Fruit fly (Drosophila melanogaster) whole organism, embryonic: ENCODE data around the gene CG8870.

ENCODE experiments used
- Ada2b ChIP-seq: fragments of 200-800 bp; sonication (Bioruptor generic); IDR thresholded peaks from 2 replicates; pipeline ENCODE4 v1.3.6; 2022; ENCODE audit warnings: missing biosample characterization, missing genetic modification characterization
- BtbVII ChIP-seq: fragments of 200-800 bp; sonication (Bioruptor generic); optimal IDR thresholded peaks from 3 replicates; lab custom pipeline; 2017; ENCODE audit warnings: missing biosample characterization, mild to moderate bottlenecking, missing genetic modification characterization
- CG11085 ChIP-seq: fragments of 200-800 bp; sonication (Bioruptor generic); IDR thresholded peaks from 2 replicates; pipeline ENCODE4 v1.3.6; 2022; ENCODE audit warnings: missing biosample characterization, missing genetic modification characterization
- CG11247 ChIP-seq: fragments of 200-800 bp; sonication (Bioruptor generic); IDR thresholded peaks from 2 replicates; pipeline ENCODE4 v1.3.6; 2022; ENCODE audit warnings: missing biosample characterization, missing genetic modification characterization
- CG12299 ChIP-seq: fragments of 200-800 bp; sonication (Bioruptor generic); optimal IDR thresholded peaks from 2 replicates; lab custom pipeline; 2018; ENCODE audit warnings: missing biosample characterization, mild to moderate bottlenecking, missing genetic modification characterization
- CG15073 ChIP-seq: fragments of 200-800 bp; sonication (Bioruptor generic); optimal IDR thresholded peaks from 2 replicates; lab custom pipeline; 2016; ENCODE audit warnings: missing biosample characterization, missing genetic modification characterization
- CG15269 ChIP-seq: fragments of 200-800 bp; sonication (Bioruptor generic); optimal IDR thresholded peaks from 2 replicates; lab custom pipeline; 2018; ENCODE audit warnings: missing biosample characterization, mild to moderate bottlenecking, missing genetic modification characterization, moderate library complexity
- CG1529 ChIP-seq: fragments of 200-800 bp; sonication (Bioruptor generic); optimal IDR thresholded peaks from 3 replicates; lab custom pipeline; 2018; ENCODE audit warnings: missing biosample characterization, missing genetic modification characterization
- CG15514 ChIP-seq: fragments of 200-800 bp; sonication (Bioruptor generic); optimal IDR thresholded peaks from 3 replicates; lab custom pipeline; 2017; ENCODE audit warnings: missing biosample characterization, missing genetic modification characterization, mild to moderate bottlenecking, moderate library complexity, missing genetic modification reagents
- CG16815 ChIP-seq: fragments of 200-800 bp; sonication (Bioruptor generic); optimal IDR thresholded peaks from 3 replicates; lab custom pipeline; 2017; ENCODE audit warnings: missing biosample characterization, mild to moderate bottlenecking, missing genetic modification characterization
- CG17328 ChIP-seq: fragments of 200-800 bp; sonication (Bioruptor generic); IDR thresholded peaks from 2 replicates; pipeline ENCODE4 v1.3.6; 2022; ENCODE audit warnings: missing biosample characterization, missing genetic modification characterization
- CG2202 ChIP-seq: fragments of 200-800 bp; sonication (Bioruptor generic); optimal IDR thresholded peaks from 2 replicates; lab custom pipeline; 2018; ENCODE audit warnings: missing biosample characterization, mild to moderate bottlenecking, missing genetic modification characterization
- CG2875 ChIP-seq: fragments of 200-800 bp; sonication (Bioruptor generic); optimal IDR thresholded peaks from 2 replicates; lab custom pipeline; 2017; ENCODE audit warnings: missing biosample characterization, mild to moderate bottlenecking, missing genetic modification characterization, missing genetic modification reagents
- CG2889 ChIP-seq: fragments of 200-800 bp; sonication (Bioruptor generic); IDR thresholded peaks from 3 replicates; pipeline ENCODE4 v1.3.6; 2022; ENCODE audit warnings: missing biosample characterization, missing genetic modification characterization
- CG32532 ChIP-seq: fragments of 200-800 bp; sonication (Bioruptor generic); IDR thresholded peaks from 2 replicates; pipeline ENCODE4 v1.3.6; 2022; ENCODE audit warnings: missing biosample characterization, missing genetic modification characterization
- CG6272 ChIP-seq: fragments of 200-800 bp; sonication (Bioruptor generic); IDR thresholded peaks from 2 replicates; pipeline ENCODE4 v1.3.6; 2022; ENCODE audit warnings: missing biosample characterization, missing genetic modification characterization
- CG6654 ChIP-seq: fragments of 200-800 bp; sonication (Bioruptor generic); optimal IDR thresholded peaks from 2 replicates; lab custom pipeline; 2017; ENCODE audit warnings: missing biosample characterization, mild to moderate bottlenecking, missing genetic modification characterization
- CG6689 ChIP-seq: fragments of 200-800 bp; sonication (Bioruptor generic); IDR thresholded peaks from 2 replicates; pipeline ENCODE4 v1.3.6; 2022; ENCODE audit warnings: missing biosample characterization, missing genetic modification characterization
- CG7357 ChIP-seq: fragments of 200-800 bp; sonication (Bioruptor generic); IDR thresholded peaks from 3 replicates; pipeline ENCODE4 v1.3.6; 2022; ENCODE audit warnings: missing biosample characterization, missing genetic modification characterization
- CkIIα-i1 ChIP-seq: fragments of 200-800 bp; sonication (Bioruptor generic); IDR thresholded peaks from 2 replicates; pipeline ENCODE4 v1.3.6; 2022; ENCODE audit warnings: missing biosample characterization, missing genetic modification characterization
- D19A ChIP-seq: fragments of 200-800 bp; optimal IDR thresholded peaks from 3 replicates; lab custom pipeline; 2019; ENCODE audit warnings: missing biosample characterization, mild to moderate bottlenecking, missing genetic modification characterization, moderate library complexity
- Dbx ChIP-seq: fragments of 200-800 bp; sonication (Bioruptor generic); IDR thresholded peaks from 3 replicates; pipeline ENCODE4 v1.3.6; 2022; ENCODE audit warnings: missing biosample characterization, missing genetic modification characterization
- Dek ChIP-seq: fragments of 200-800 bp; sonication (Bioruptor generic); optimal IDR thresholded peaks from 3 replicates; lab custom pipeline; 2019; ENCODE audit warnings: missing biosample characterization, mild to moderate bottlenecking, missing genetic modification characterization, moderate library complexity
- Dll ChIP-seq: fragments of 200-800 bp; sonication (Bioruptor generic); IDR thresholded peaks from 4 replicates; pipeline ENCODE4 v1.3.6; 2022; ENCODE audit warnings: missing biosample characterization, missing genetic modification characterization; ENCODE audit not compliant: partially characterized antibody
- Fer3 ChIP-seq: fragments of 200-800 bp; sonication (Bioruptor generic); optimal IDR thresholded peaks from 2 replicates; lab custom pipeline; 2018; ENCODE audit warnings: missing biosample characterization, mild to moderate bottlenecking, missing genetic modification characterization, moderate library complexity
- HmgZ ChIP-seq: fragments of 200-800 bp; sonication (Bioruptor generic); optimal IDR thresholded peaks from 2 replicates; lab custom pipeline; 2018; ENCODE audit warnings: missing biosample characterization, mild to moderate bottlenecking, missing genetic modification characterization
- Hr51 ChIP-seq, 2 experiments: fragments of 200-800 bp; sonication (Bioruptor generic); optimal IDR thresholded peaks; 2 replicates in 1 of 2; 3 replicates in 1 of 2; lab custom pipeline; 2016 to 2018; ENCODE audit warnings: missing biosample characterization in 2 of 2, missing genetic modification characterization in 2 of 2, mild to moderate bottlenecking in 1 of 2, moderate library complexity in 1 of 2
- Mad ChIP-seq: fragments of 200-800 bp; sonication (Bioruptor generic); optimal IDR thresholded peaks from 2 replicates; lab custom pipeline; 2016; ENCODE audit warnings: missing biosample characterization, missing genetic modification characterization
- Opbp ChIP-seq: fragments of 200-800 bp; sonication (Bioruptor generic); IDR thresholded peaks from 3 replicates; pipeline ENCODE4 v1.3.6; 2022; ENCODE audit warnings: missing biosample characterization, missing genetic modification characterization; ENCODE audit not compliant: partially characterized antibody
- Sry-β ChIP-seq: fragments of 200-800 bp; sonication (Bioruptor generic); optimal IDR thresholded peaks from 2 replicates; lab custom pipeline; 2018; ENCODE audit warnings: missing biosample characterization, mild to moderate bottlenecking, missing genetic modification characterization, moderate library complexity
- Stat92E ChIP-seq, 3 experiments: fragments of >200 bp in 2 of 3; fragments of 200-800 bp in 1 of 3; sonication (Bioruptor generic) in 1 of 3; optimal IDR thresholded peaks; 2 replicates each; lab custom pipeline; 2017 to 2019; ENCODE audit warnings: missing biosample characterization in 3 of 3, missing genetic modification characterization in 3 of 3, mild to moderate bottlenecking in 1 of 3, moderate library complexity in 1 of 3
- Xbp1 ChIP-seq: fragments of 200-800 bp; sonication (Bioruptor generic); optimal IDR thresholded peaks from 3 replicates; lab custom pipeline; 2016; ENCODE audit warnings: missing biosample characterization, mild to moderate bottlenecking, missing genetic modification characterization
- ara ChIP-seq: fragments of 200-800 bp; sonication (Bioruptor generic); IDR thresholded peaks from 2 replicates; pipeline ENCODE4 v1.3.6; 2022; ENCODE audit warnings: missing biosample characterization, missing genetic modification characterization
- az2 ChIP-seq: fragments of 200-800 bp; sonication (Bioruptor generic); optimal IDR thresholded peaks from 3 replicates; lab custom pipeline; 2016; ENCODE audit warnings: missing biosample characterization, missing genetic modification characterization
- cwo ChIP-seq: fragments of 200-800 bp; sonication (Bioruptor generic); optimal IDR thresholded peaks from 3 replicates; lab custom pipeline; 2017; ENCODE audit warnings: missing biosample characterization, missing genetic modification characterization, mild to moderate bottlenecking, moderate library complexity, missing genetic modification reagents
- dmrt11E ChIP-seq: fragments of 200-800 bp; sonication (Bioruptor generic); optimal IDR thresholded peaks from 3 replicates; lab custom pipeline; 2018; ENCODE audit warnings: missing biosample characterization, mild to moderate bottlenecking, missing genetic modification characterization, moderate library complexity
- fd96Cb ChIP-seq: fragments of 200-800 bp; sonication (Bioruptor generic); optimal IDR thresholded peaks from 2 replicates; lab custom pipeline; 2018; ENCODE audit warnings: missing biosample characterization, mild to moderate bottlenecking, missing genetic modification characterization, moderate library complexity
- ken ChIP-seq: fragments of 200-800 bp; sonication (Bioruptor generic); IDR thresholded peaks from 3 replicates; pipeline ENCODE4 v1.3.6; 2022; ENCODE audit warnings: missing biosample characterization, missing genetic modification characterization
- lmd ChIP-seq: fragments of 200-800 bp; sonication (Bioruptor generic); IDR thresholded peaks from 2 replicates; pipeline ENCODE4 v1.3.6; 2022; ENCODE audit warnings: missing biosample characterization, missing genetic modification characterization
- pnt ChIP-seq: fragments of 200-800 bp; sonication (Bioruptor generic); optimal IDR thresholded peaks from 3 replicates; lab custom pipeline; 2016; ENCODE audit warnings: missing biosample characterization, missing genetic modification characterization
- salm ChIP-seq: fragments of 200-800 bp; sonication (Bioruptor generic); optimal IDR thresholded peaks from 2 replicates; lab custom pipeline; 2018; ENCODE audit warnings: missing biosample characterization, mild to moderate bottlenecking, missing genetic modification characterization
- sd ChIP-seq: fragments of 200-800 bp; sonication (Bioruptor generic); optimal IDR thresholded peaks from 3 replicates; lab custom pipeline; 2018; ENCODE audit warnings: missing biosample characterization, mild to moderate bottlenecking, missing genetic modification characterization, moderate library complexity
- shn ChIP-seq: fragments of 200-800 bp; sonication (Bioruptor generic); optimal IDR thresholded peaks from 3 replicates; lab custom pipeline; 2016; ENCODE audit warnings: missing biosample characterization, missing genetic modification characterization
- sisA ChIP-seq: fragments of 200-800 bp; sonication (Bioruptor generic); IDR thresholded peaks from 2 replicates; pipeline ENCODE4 v1.3.6; 2022; ENCODE audit warnings: missing biosample characterization, missing genetic modification characterization
- slou ChIP-seq: fragments of 200-800 bp; sonication (Bioruptor generic); optimal IDR thresholded peaks from 3 replicates; lab custom pipeline; 2016; ENCODE audit warnings: missing biosample characterization, missing genetic modification characterization
- sna ChIP-seq: fragments of 200-800 bp; sonication (Bioruptor generic); IDR thresholded peaks from 2 replicates; pipeline ENCODE4 v1.3.6; 2022; ENCODE audit warnings: missing biosample characterization, missing genetic modification characterization; ENCODE audit not compliant: partially characterized antibody
- tup ChIP-seq: fragments of 200-800 bp; sonication (Bioruptor generic); optimal IDR thresholded peaks from 2 replicates; lab custom pipeline; 2016; ENCODE audit warnings: missing biosample characterization, mild to moderate bottlenecking, missing genetic modification characterization, moderate library complexity
- unpg ChIP-seq: fragments of 200-800 bp; sonication (Bioruptor generic); optimal IDR thresholded peaks from 3 replicates; lab custom pipeline; 2018; ENCODE audit warnings: missing biosample characterization, mild to moderate bottlenecking, missing genetic modification characterization, moderate library complexity
- wdn ChIP-seq: fragments of 200-800 bp; sonication (Bioruptor generic); IDR thresholded peaks from 2 replicates; pipeline ENCODE4 v1.3.6; 2022; ENCODE audit warnings: missing biosample characterization, missing genetic modification characterization

The CG8870 gene

dm6 chr3R:13425470-13426033 is 45.9 kb downstream of the CG8870 start, which contains the start of gene Act87E (continued):
- TF ChIP-seq slou (GFP tag; lab: Kevin White, UChicago): no peak
- TF ChIP-seq ken (GFP tag; lab: Robert Waterston, UW): no peak
- TF ChIP-seq sd (tag; lab: Kevin White, UChicago): peak; percentile 4
- peak; percentile 75 for TF ChIP-seq fd96Cb (tag; lab: Kevin White, UChicago)
- peak; percentile 1 for TF ChIP-seq Fer3 (tag; lab: Kevin White, UChicago)
- no peak for TF ChIP-seq wdn
- TF ChIP-seq Ada2b: no peak
- peak; percentile 84 for TF ChIP-seq dmrt11E (tag; lab: Kevin White, UChicago)
- TF ChIP-seq CG32532 (GFP tag; lab: Robert Waterston, UW): no peak
- TF ChIP-seq Stat92E (GFP tag; optimal IDR thresholded peaks at IDR 0.05; lab: Kevin White, UChicago): peak in 1 of 3 experiments; percentile 50
- TF ChIP-seq Mad (GFP tag; lab: Kevin White, UChicago): no peak
- peak; percentile 68 for TF ChIP-seq ara (GFP tag; lab: Robert Waterston, UW)
- TF ChIP-seq CG7357: peak; percentile 62; the same call in 2 of the 3 replicates
- TF ChIP-seq CG2202 (tag; lab: Kevin White, UChicago): peak; percentile 42
- peak; percentile 61 for TF ChIP-seq lmd (GFP tag; lab: Robert Waterston, UW)
- TF ChIP-seq CG17328: no peak
- TF ChIP-seq shn (GFP tag; lab: Kevin White, UChicago): no peak
- peak; percentile 81 for TF ChIP-seq D19A
- no peak for TF ChIP-seq Opbp (GFP tag; lab: Robert Waterston, UW)
- TF ChIP-seq Dll (GFP tag; lab: Robert Waterston, UW): no peak
- no peak for TF ChIP-seq pnt (GFP tag; lab: Kevin White, UChicago)
- TF ChIP-seq CG2875 (GFP tag; lab: Kevin White, UChicago): peak; percentile 41
- no peak for TF ChIP-seq CG15514 (GFP tag; lab: Kevin White, UChicago)
- TF ChIP-seq salm: peak; percentile 71
- peak; percentile 60; the same call in 1 of the 2 replicates for TF ChIP-seq CG6689 (GFP tag; lab: Robert Waterston, UW)
- TF ChIP-seq cwo (GFP tag; lab: Kevin White, UChicago): peak; percentile 39
- peak; percentile 41; the same call in 1 of the 3 replicates for TF ChIP-seq Dbx (GFP tag; lab: Robert Waterston, UW)
- peak; percentile 52 for TF ChIP-seq Dek
- no peak for TF ChIP-seq HmgZ (tag; lab: Kevin White, UChicago)
- TF ChIP-seq CG16815 (GFP tag; lab: Kevin White, UChicago): peak; percentile 54
- 0 out of 2 replicates have a peak, but pooled peaks have one; percentile 18 for TF ChIP-seq CG11247 (GFP tag; lab: Robert Waterston, UW)
- peak; percentile 55; the same call in 1 of the 2 replicates for TF ChIP-seq sisA (GFP tag; lab: Robert Waterston, UW)
- no peak for TF ChIP-seq CG11085 (GFP tag; lab: Robert Waterston, UW)
- TF ChIP-seq CG6272: no peak
- TF ChIP-seq tup (GFP tag; lab: Kevin White, UChicago): no peak
- peak; percentile 40 for TF ChIP-seq az2 (GFP tag; lab: Kevin White, UChicago)
- peak in 1 of 2 experiments; percentile 81 for TF ChIP-seq Hr51 (GFP tag; optimal IDR thresholded peaks at IDR 0.05; lab: Kevin White, UChicago)
- peak; percentile 36 for TF ChIP-seq BtbVII (GFP tag; lab: Kevin White, UChicago)
- no peak for TF ChIP-seq CG15073 (GFP tag; lab: Kevin White, UChicago)
- no peak for TF ChIP-seq sna
- peak; percentile 14 for TF ChIP-seq CG6654 (GFP tag; lab: Kevin White, UChicago)
- no peak for TF ChIP-seq CG2889 (GFP tag; lab: Robert Waterston, UW)
- TF ChIP-seq unpg (GFP tag; lab: Kevin White, UChicago): peak; percentile 59
- no peak for TF ChIP-seq Sry-β (GFP tag; lab: Kevin White, UChicago)
- peak; percentile 69 for TF ChIP-seq CG15269 (tag; lab: Kevin White, UChicago)
- TF ChIP-seq Xbp1: peak; percentile 52
- TF ChIP-seq CG12299 (tag; lab: Kevin White, UChicago): no peak
- no peak for TF ChIP-seq CkIIα-i1 (GFP tag; lab: Robert Waterston, UW)
- TF ChIP-seq CG1529 (GFP tag; lab: Kevin White, UChicago): peak; percentile 42
